Worm (Caenorhabditis elegans): ENCODE results near the gene F54B3.2.
"Not testable (repeated sequence)": the region's sequence is repeated elsewhere in the genome, so short reads cannot be mapped to it uniquely, and the experiment has no call there.

Gene F54B3.2

ce11 chrII:10302646-10303045, 32.7 kb upstream of the F54B3.2 start, which contains the start of gene clpp-1 (continued):
- TF ChIP-seq fkh-3 (tag; optimal IDR thresholded peaks at IDR 0.05), result no peak

- TF ChIP-seq attf-3 (GFP tag; conservative IDR thresholded peaks at IDR 0.05) (0 out of 2 replicates have a peak, but pooled peaks have one; percentile 19), cebp-1 (tag; optimal IDR thresholded peaks at IDR 0.05) (peak; percentile 1), F33H1.4 (GFP tag; IDR thresholded peaks at IDR 0.05) (peak; percentile 26; the same call in 1 of the 2 replicates), lin-26 (GFP tag; IDR thresholded peaks at IDR 0.05) (peak; percentile 73; the same call in 1 of the 2 replicates), nhr-90 (tag; optimal IDR thresholded peaks at IDR 0.05) (peak; percentile 30), rpc-1 (optimal IDR thresholded peaks at IDR 0.05) (peak; percentile 52), rpc-1 (tag; optimal IDR thresholded peaks at IDR 0.05) (peak; percentile 72), D2030.7 (GFP tag; IDR thresholded peaks at IDR 0.05) (peak; percentile 33; the same call in 1 of the 2 replicates), egrh-3 (GFP tag; IDR thresholded peaks at IDR 0.05) (peak; percentile 41), cebp-2 (GFP tag; IDR thresholded peaks at IDR 0.05) (0 out of 2 replicates have a peak, but pooled peaks have one; percentile 61), tbp1 (GFP tag; optimal IDR thresholded peaks at IDR 0.05) (peak; percentile 83), egl-44 (GFP tag; IDR thresholded peaks at IDR 0.05) (peak; percentile 26; the same call in 1 of the 2 replicates), ztf-18 (tag; optimal IDR thresholded peaks at IDR 0.05) (peak; percentile 14), dox-1 (GFP tag; IDR thresholded peaks at IDR 0.05) (peak; percentile 13; the same call in 1 of the 2 replicates), C17E4.6 (GFP tag; IDR thresholded peaks at IDR 0.05) (0 out of 2 replicates have a peak, but pooled peaks have one; percentile 5), pbrm-1 (GFP tag; IDR thresholded peaks at IDR 0.05) (peak; percentile 34; the same call in 1 of the 2 replicates), B0261.1 (tag; optimal IDR thresholded peaks at IDR 0.05) (peak; percentile 58), madf-6 (GFP tag; IDR thresholded peaks at IDR 0.05) (peak; percentile 59), hmg-1.2 (GFP tag; IDR thresholded peaks at IDR 0.05) (peak; percentile 34; the same call in 1 of the 2 replicates), ekl-4 (GFP tag; IDR thresholded peaks at IDR 0.05) (0 out of 2 replicates have a peak, but pooled peaks have one; percentile 16), ceh-91 (GFP tag; IDR thresholded peaks at IDR 0.05) (0 out of 2 replicates have a peak, but pooled peaks have one; percentile 31)
- TF ChIP-seq cebp-1 (GFP tag; IDR thresholded peaks at IDR 0.05), result not testable (repeated sequence)
These were observed 32.2 kb upstream of the F54B3.2 start for ce11 chrII:10302141-10302574.

ce11 chrII:10300954-10301353, 31.0 kb upstream of the F54B3.2 start, which contains the start of gene mdt-22:
mdt-22 (plus strand) TSS chrII:10301216.
- TF ChIP-seq F55B11.4 (tag; optimal IDR thresholded peaks at IDR 0.05; ENCODE audit: borderline replicate concordance, insufficient read depth) (no peak), K11D2.4 (GFP tag; IDR thresholded peaks at IDR 0.05) (peak; percentile 73), hrde-1 (tag; optimal IDR thresholded peaks at IDR 0.05; ENCODE audit: borderline replicate concordance) (no peak), pha-4 (tag; optimal IDR thresholded peaks at IDR 0.05) (no peak), hlh-12 (tag; optimal IDR thresholded peaks at IDR 0.05) (no peak), die-1 (tag; optimal IDR thresholded peaks at IDR 0.05) (peak; percentile 25), cebp-1 (GFP tag; IDR thresholded peaks at IDR 0.05) (peak; percentile 34; the same call in 1 of the 2 replicates), cebp-1 (tag; optimal IDR thresholded peaks at IDR 0.05) (peak; percentile 74), lsl-1 (GFP tag; optimal IDR thresholded peaks at IDR 0.05) (peak; percentile 64), attf-3 (GFP tag; conservative IDR thresholded peaks at IDR 0.05) (peak; percentile 55; the same call in 1 of the 2 replicates), K12H6.12 (tag; optimal IDR thresholded peaks at IDR 0.05) (peak; percentile 50), F10E7.11 (tag; optimal IDR thresholded peaks at IDR 0.05) (no peak), F57A8.1 (GFP tag; optimal IDR thresholded peaks at IDR 0.05) (no peak), Y53F4B.3 (GFP tag; IDR thresholded peaks at IDR 0.05) (no peak), tbx-9 (tag; optimal IDR thresholded peaks at IDR 0.05; ENCODE audit: borderline replicate concordance) (no peak), nfya-1 (tag; optimal IDR thresholded peaks at IDR 0.05; ENCODE audit: borderline replicate concordance, insufficient read depth) (no peak), nhr-80 (tag; optimal IDR thresholded peaks at IDR 0.05) (peak; percentile 26), dpl-1 (GFP tag; optimal IDR thresholded peaks at IDR 0.05) (peak; percentile 89), lag-1 (GFP tag; IDR thresholded peaks at IDR 0.05) (no peak), him-1 (tag; optimal IDR thresholded peaks at IDR 0.05) (peak; percentile 74), let-607 (tag; optimal IDR thresholded peaks at IDR 0.05) (peak in 1 of 2 experiments; percentile 49), aptf-2 (GFP tag; conservative IDR thresholded peaks at IDR 0.05) (no peak), nfyb-1 (GFP tag; IDR thresholded peaks at IDR 0.05) (peak; percentile 86), F49E8.2 (tag; optimal IDR thresholded peaks at IDR 0.05; ENCODE audit: insufficient read depth) (peak; percentile 18), F52B5.7 (tag; optimal IDR thresholded peaks at IDR 0.05) (peak; percentile 41)
